Worm (Caenorhabditis elegans): Measurements from ENCODE around the gene C39B5.2.

The C39B5.2 gene

ce11 chrIII:2233399-2233798 lies 1.3 kb upstream of the C39B5.2 start:
- no peak for TF ChIP-seq jun-1 (tag; optimal IDR thresholded peaks at IDR 0.05)
- TF ChIP-seq pha-4 (tag; optimal IDR thresholded peaks at IDR 0.05): peak; percentile 61

- peak; percentile 93 for TF ChIP-seq elt-2 (tag; optimal IDR thresholded peaks at IDR 0.05)
- no peak for TF ChIP-seq nhr-76 (tag; optimal IDR thresholded peaks at IDR 0.05)
- TF ChIP-seq pqm-1 (tag; optimal IDR thresholded peaks at IDR 0.05): peak; percentile 79
- TF ChIP-seq jun-1 (tag; optimal IDR thresholded peaks at IDR 0.05): peak; percentile 35
These were observed 5.0 kb downstream of the C39B5.2 start, which contains the start of gene C39B5.10 for ce11 chrIII:2239587-2240144. Gene C39B5.10, minus strand, starts transcription at chrIII:2239637.

ce11 chrIII:2240471-2240870 lies 5.8 kb downstream of the C39B5.2 start, which contains the start of gene srz-56:
Gene srz-56, plus strand, starts transcription at chrIII:2240771.
- TF ChIP-seq ztf-11 (tag; optimal IDR thresholded peaks at IDR 0.05): no peak
- TF ChIP-seq ztf-4 (tag; optimal IDR thresholded peaks at IDR 0.05): no peak
- TF ChIP-seq hmg-11 (tag; optimal IDR thresholded peaks at IDR 0.05): no peak
- no peak for TF ChIP-seq nhr-23 (tag; optimal IDR thresholded peaks at IDR 0.05)
- no peak for TF ChIP-seq egl-5 (tag; optimal IDR thresholded peaks at IDR 0.05)
- TF ChIP-seq jun-1 (tag; optimal IDR thresholded peaks at IDR 0.05): no peak

ce11 chrIII:2243617-2244016 lies 8.9 kb downstream of the C39B5.2 start:
- TF ChIP-seq hmg-11 (tag; optimal IDR thresholded peaks at IDR 0.05) (no peak), unc-62 (GFP tag; optimal IDR thresholded peaks at IDR 0.05) (no peak), lsy-12 (tag; optimal IDR thresholded peaks at IDR 0.05) (no peak), tbx-2 (tag; optimal IDR thresholded peaks at IDR 0.05) (no peak), ceh-28 (tag; optimal IDR thresholded peaks at IDR 0.05) (no peak), snpc-4 (tag; optimal IDR thresholded peaks at IDR 0.05) (no peak), zag-1 (tag; optimal IDR thresholded peaks at IDR 0.05) (no peak), nhr-23 (tag; optimal IDR thresholded peaks at IDR 0.05) (no peak), egl-5 (tag; optimal IDR thresholded peaks at IDR 0.05) (no peak), ceh-16 (tag; optimal IDR thresholded peaks at IDR 0.05) (no peak), lin-15B (tag; optimal IDR thresholded peaks at IDR 0.05) (no peak), skn-1 (tag; optimal IDR thresholded peaks at IDR 0.05) (no peak)

ce11 chrIII:2245727-2246126 lies 11.0 kb downstream of the C39B5.2 start, which contains the start of gene srd-67:
Gene srd-67, minus strand, starts transcription at chrIII:2245827.
- TF ChIP-seq skn-1 (tag; optimal IDR thresholded peaks at IDR 0.05) (no peak), pha-4 (tag; optimal IDR thresholded peaks at IDR 0.05) (no peak), mml-1 (tag; optimal IDR thresholded peaks at IDR 0.05) (no peak), nhr-12 (tag; optimal IDR thresholded peaks at IDR 0.05) (no peak), R02D3.7 (tag; optimal IDR thresholded peaks at IDR 0.05) (no peak), nhr-23 (tag; optimal IDR thresholded peaks at IDR 0.05) (no peak), ztf-4 (tag; optimal IDR thresholded peaks at IDR 0.05) (no peak), elt-3 (tag; optimal IDR thresholded peaks at IDR 0.05) (no peak), nhr-76 (tag; optimal IDR thresholded peaks at IDR 0.05) (no peak), zag-1 (tag; optimal IDR thresholded peaks at IDR 0.05) (no peak)

- TF ChIP-seq fos-1 (tag; optimal IDR thresholded peaks at IDR 0.05): no peak
- TF ChIP-seq zag-1 (tag; optimal IDR thresholded peaks at IDR 0.05): no peak
- TF ChIP-seq snpc-4 (tag; optimal IDR thresholded peaks at IDR 0.05): no peak
- no peak for TF ChIP-seq aly-2 (tag; optimal IDR thresholded peaks at IDR 0.05)
- TF ChIP-seq ceh-16 (tag; optimal IDR thresholded peaks at IDR 0.05): no peak
- TF ChIP-seq sea-2 (GFP tag; optimal IDR thresholded peaks at IDR 0.05): no peak
- TF ChIP-seq lsy-12 (tag; optimal IDR thresholded peaks at IDR 0.05): no peak
- no peak for TF ChIP-seq nhr-11 (tag; optimal IDR thresholded peaks at IDR 0.05)
- TF ChIP-seq nhr-12 (tag; optimal IDR thresholded peaks at IDR 0.05): no peak
- TF ChIP-seq lin-15B (tag; optimal IDR thresholded peaks at IDR 0.05): no peak
- no peak for TF ChIP-seq ceh-82 (tag; optimal IDR thresholded peaks at IDR 0.05)
- no peak for TF ChIP-seq nhr-76 (tag; optimal IDR thresholded peaks at IDR 0.05)
- TF ChIP-seq nhr-43 (tag; optimal IDR thresholded peaks at IDR 0.05; ENCODE audit: poor library complexity, severe bottlenecking): no peak
- TF ChIP-seq ama-1 (optimal IDR thresholded peaks at IDR 0.05): no peak
- TF ChIP-seq nhr-237 (tag; optimal IDR thresholded peaks at IDR 0.05): no peak
These were observed 16.7 kb downstream of the C39B5.2 start, which contains the start of gene fbxa-7 for ce11 chrIII:2251348-2251747. Gene fbxa-7, minus strand, starts transcription at chrIII:2251448.

Data from whole organism, L3 larva.